Fruit fly (Drosophila melanogaster) whole organism, prepupa: ENCODE results near the gene eIF3e.

Source experiments
- Blimp-1 ChIP-seq: fragments of 200-800 bp; sonication (Bioruptor generic); optimal IDR thresholded peaks from 3 replicates; lab custom pipeline; 2017; ENCODE audit warnings: missing biosample characterization, missing genetic modification characterization, mild to moderate bottlenecking, moderate library complexity, missing genetic modification reagents
- CG10631 ChIP-seq: fragments of 200-800 bp; sonication (Bioruptor generic); optimal IDR thresholded peaks from 2 replicates; lab custom pipeline; 2016; ENCODE audit warnings: missing biosample characterization, missing genetic modification characterization
- CG10669 ChIP-seq: fragments of 200-800 bp; sonication (Bioruptor generic); optimal IDR thresholded peaks from 3 replicates; lab custom pipeline; 2018; ENCODE audit warnings: missing biosample characterization, mild to moderate bottlenecking, missing genetic modification characterization, moderate library complexity
- CG11294 ChIP-seq: fragments of 200-800 bp; sonication (Bioruptor generic); IDR thresholded peaks from 2 replicates; pipeline ENCODE4 v1.3.6; 2022; ENCODE audit warnings: missing biosample characterization, missing genetic modification characterization
- CG11762 ChIP-seq: fragments of 200-800 bp; sonication (Bioruptor generic); optimal IDR thresholded peaks from 3 replicates; lab custom pipeline; 2016; ENCODE audit warnings: missing biosample characterization, missing genetic modification characterization; ENCODE audit not compliant: insufficient read depth
- CG11902 ChIP-seq: fragments of 200-800 bp; sonication (Bioruptor generic); optimal IDR thresholded peaks from 3 replicates; lab custom pipeline; 2016; ENCODE audit warnings: missing biosample characterization, missing genetic modification characterization
- CG15336 ChIP-seq: fragments of 200-800 bp; sonication (Bioruptor generic); IDR thresholded peaks from 2 replicates; pipeline ENCODE4 v1.3.6; 2022; ENCODE audit warnings: missing biosample characterization, missing genetic modification characterization
- CG1621 ChIP-seq: fragments of 200-800 bp; sonication (Bioruptor generic); optimal IDR thresholded peaks from 3 replicates; lab custom pipeline; 2018; ENCODE audit warnings: missing biosample characterization, mild to moderate bottlenecking, missing genetic modification characterization
- CG16779 ChIP-seq: fragments of 200-800 bp; sonication (Bioruptor generic); optimal IDR thresholded peaks from 3 replicates; lab custom pipeline; 2017; ENCODE audit warnings: missing biosample characterization, mild to moderate bottlenecking, missing genetic modification characterization
- CG3032 ChIP-seq: fragments of 200-800 bp; optimal IDR thresholded peaks from 2 replicates; lab custom pipeline; 2019; ENCODE audit warnings: missing biosample characterization, mild to moderate bottlenecking, missing genetic modification characterization, moderate library complexity
- CG31627 ChIP-seq: fragments of 200-800 bp; sonication (Bioruptor generic); optimal IDR thresholded peaks from 3 replicates; lab custom pipeline; 2016; ENCODE audit warnings: missing biosample characterization, missing genetic modification characterization
- CG32006 ChIP-seq: fragments of 200-800 bp; sonication (Bioruptor generic); optimal IDR thresholded peaks from 3 replicates; lab custom pipeline; 2017; ENCODE audit warnings: missing biosample characterization, mild to moderate bottlenecking, missing genetic modification characterization
- CG34406 ChIP-seq: fragments of 200-800 bp; sonication (Bioruptor generic); optimal IDR thresholded peaks from 3 replicates; lab custom pipeline; 2016; ENCODE audit warnings: missing biosample characterization, missing genetic modification characterization
- CG3919 ChIP-seq: fragments of 200-800 bp; sonication (Bioruptor generic); optimal IDR thresholded peaks from 3 replicates; lab custom pipeline; 2016; ENCODE audit warnings: missing biosample characterization, missing genetic modification characterization
- CG4318 ChIP-seq: fragments of 200-800 bp; sonication (Bioruptor generic); optimal IDR thresholded peaks from 3 replicates; lab custom pipeline; 2017; ENCODE audit warnings: missing biosample characterization, mild to moderate bottlenecking, missing genetic modification characterization
- CG6163 ChIP-seq: fragments of 200-800 bp; sonication (Bioruptor generic); IDR thresholded peaks from 3 replicates; pipeline ENCODE4 v1.3.6; 2022; ENCODE audit warnings: missing biosample characterization, missing genetic modification characterization
- CG6276 ChIP-seq: fragments of 200-800 bp; sonication (Bioruptor generic); optimal IDR thresholded peaks from 2 replicates; lab custom pipeline; 2017; ENCODE audit warnings: missing biosample characterization, mild to moderate bottlenecking, missing genetic modification characterization
- CG6792 ChIP-seq: fragments of 200-800 bp; sonication (Bioruptor generic); optimal IDR thresholded peaks from 3 replicates; lab custom pipeline; 2016; ENCODE audit warnings: missing biosample characterization, missing genetic modification characterization
- CG6808 ChIP-seq: fragments of 200-800 bp; sonication (Bioruptor generic); optimal IDR thresholded peaks from 3 replicates; lab custom pipeline; 2017; ENCODE audit warnings: missing biosample characterization, missing genetic modification characterization, mild to moderate bottlenecking, moderate library complexity, missing genetic modification reagents
- CG6854 ChIP-seq: fragments of 200-800 bp; sonication (Bioruptor generic); optimal IDR thresholded peaks from 2 replicates; lab custom pipeline; 2017; ENCODE audit warnings: missing biosample characterization, mild to moderate bottlenecking, missing genetic modification characterization
- CG7368 ChIP-seq: fragments of 200-800 bp; sonication (Bioruptor generic); optimal IDR thresholded peaks from 3 replicates; lab custom pipeline; 2016; ENCODE audit warnings: missing biosample characterization, missing genetic modification characterization
- CG8119 ChIP-seq: fragments of 200-800 bp; sonication (Bioruptor generic); IDR thresholded peaks from 3 replicates; pipeline ENCODE4 v1.3.6; 2022; ENCODE audit warnings: missing biosample characterization, missing genetic modification characterization
- CG8319 ChIP-seq: fragments of 200-800 bp; sonication (Bioruptor generic); optimal IDR thresholded peaks from 3 replicates; lab custom pipeline; 2016; ENCODE audit warnings: missing biosample characterization, missing genetic modification characterization
- CG8632 ChIP-seq: fragments of 200-800 bp; sonication (Bioruptor generic); optimal IDR thresholded peaks from 3 replicates; lab custom pipeline; 2016; ENCODE audit warnings: missing biosample characterization, missing genetic modification characterization
- CG9139 ChIP-seq: fragments of 200-800 bp; sonication (Bioruptor generic); optimal IDR thresholded peaks from 3 replicates; lab custom pipeline; 2017; ENCODE audit warnings: missing biosample characterization, mild to moderate bottlenecking, missing genetic modification characterization
- Eip75B ChIP-seq: fragments of 200-800 bp; sonication (Bioruptor generic); optimal IDR thresholded peaks from 3 replicates; lab custom pipeline; 2016; ENCODE audit warnings: missing biosample characterization, missing genetic modification characterization
- Eip78C ChIP-seq: fragments of 200-800 bp; sonication (Bioruptor generic); peaks from one replicate; lab custom pipeline; 2016; ENCODE audit warnings: missing biosample characterization, missing genetic modification characterization
- Eip93F ChIP-seq: fragments of 200-800 bp; sonication (Bioruptor generic); optimal IDR thresholded peaks from 2 replicates; lab custom pipeline; 2016; ENCODE audit warnings: missing biosample characterization, mild to moderate bottlenecking, missing genetic modification characterization
- Ets21C ChIP-seq: fragments of 200-800 bp; sonication (Bioruptor generic); optimal IDR thresholded peaks from 3 replicates; lab custom pipeline; 2016; ENCODE audit warnings: missing biosample characterization, missing genetic modification characterization
- Gug ChIP-seq: fragments of 200-800 bp; sonication (Bioruptor generic); IDR thresholded peaks from 2 replicates; pipeline ENCODE4 v1.3.6; 2022; ENCODE audit warnings: missing biosample characterization, missing genetic modification characterization
- Hr38 ChIP-seq: sonication (Bioruptor generic); optimal IDR thresholded peaks from 2 replicates; lab custom pipeline; 2016; ENCODE audit warnings: missing biosample characterization, missing genetic modification characterization
- Hr4 ChIP-seq: fragments of 200-800 bp; sonication (Bioruptor generic); optimal IDR thresholded peaks from 3 replicates; lab custom pipeline; 2016; ENCODE audit warnings: missing biosample characterization, missing genetic modification characterization
- Lpt ChIP-seq: fragments of 200-800 bp; sonication (Bioruptor generic); optimal IDR thresholded peaks from 3 replicates; lab custom pipeline; 2016; ENCODE audit warnings: missing biosample characterization, missing genetic modification characterization
- Met ChIP-seq: fragments of 200-800 bp; sonication (Bioruptor generic); optimal IDR thresholded peaks from 3 replicates; lab custom pipeline; 2016; ENCODE audit warnings: missing biosample characterization, missing genetic modification characterization
- OdsH ChIP-seq: fragments of 200-800 bp; sonication (Bioruptor generic); optimal IDR thresholded peaks from 3 replicates; lab custom pipeline; 2016; ENCODE audit warnings: missing biosample characterization, missing genetic modification characterization
- Smox ChIP-seq: fragments of 200-800 bp; sonication (Bioruptor generic); optimal IDR thresholded peaks from 3 replicates; lab custom pipeline; 2016; ENCODE audit warnings: missing biosample characterization, missing genetic modification characterization
- Sox102F ChIP-seq: fragments of 200-800 bp; sonication (Bioruptor generic); optimal IDR thresholded peaks from 2 replicates; lab custom pipeline; 2016; ENCODE audit warnings: missing biosample characterization, mild to moderate bottlenecking, missing genetic modification characterization
- Sox14 ChIP-seq: fragments of 200-800 bp; sonication (Bioruptor generic); optimal IDR thresholded peaks from 3 replicates; lab custom pipeline; 2016; ENCODE audit warnings: missing biosample characterization, missing genetic modification characterization
- Sox15 ChIP-seq: fragments of 200-800 bp; sonication (Bioruptor generic); optimal IDR thresholded peaks from 3 replicates; lab custom pipeline; 2016; ENCODE audit warnings: missing biosample characterization, missing genetic modification characterization
- achi ChIP-seq: fragments of 200-800 bp; sonication (Bioruptor generic); optimal IDR thresholded peaks from 3 replicates; lab custom pipeline; 2016; ENCODE audit warnings: missing biosample characterization, missing genetic modification characterization
- cyc ChIP-seq: fragments of 200-800 bp; sonication (Bioruptor generic); optimal IDR thresholded peaks from 3 replicates; lab custom pipeline; 2016; ENCODE audit warnings: missing biosample characterization, missing genetic modification characterization
- dac ChIP-seq: fragments of 200-800 bp; sonication (Bioruptor generic); optimal IDR thresholded peaks from 2 replicates; lab custom pipeline; 2017; ENCODE audit warnings: missing biosample characterization, mild to moderate bottlenecking, missing genetic modification characterization
- dsx ChIP-seq: fragments of 200-800 bp; optimal IDR thresholded peaks from 3 replicates; lab custom pipeline; 2019; ENCODE audit warnings: missing biosample characterization, mild to moderate bottlenecking, missing genetic modification characterization, moderate library complexity; ENCODE audit not compliant: poor library complexity, severe bottlenecking
- eg ChIP-seq: fragments of 200-800 bp; sonication (Bioruptor generic); IDR thresholded peaks from 3 replicates; pipeline ENCODE4 v1.3.6; 2022; ENCODE audit warnings: missing biosample characterization, missing genetic modification characterization
- esn ChIP-seq: fragments of 200-800 bp; sonication (Bioruptor generic); optimal IDR thresholded peaks from 2 replicates; lab custom pipeline; 2016; ENCODE audit warnings: missing biosample characterization, mild to moderate bottlenecking, missing genetic modification characterization, moderate library complexity
- fkh ChIP-seq: fragments of 200-800 bp; sonication (Bioruptor generic); optimal IDR thresholded peaks from 3 replicates; lab custom pipeline; 2017; ENCODE audit warnings: missing biosample characterization, mild to moderate bottlenecking, missing genetic modification characterization, moderate library complexity
- pdm3 ChIP-seq: fragments of 200-800 bp; sonication (Bioruptor generic); optimal IDR thresholded peaks from 3 replicates; lab custom pipeline; 2016; ENCODE audit warnings: missing biosample characterization, missing genetic modification characterization
- salr ChIP-seq, 2 experiments: fragments of 200-800 bp; sonication (Bioruptor generic); optimal IDR thresholded peaks; 3 replicates each; lab custom pipeline; 2016 to 2018; ENCODE audit warnings: missing biosample characterization in 2 of 2, missing genetic modification characterization in 2 of 2, mild to moderate bottlenecking in 1 of 2
- spab ChIP-seq: fragments of 200-800 bp; sonication (Bioruptor generic); optimal IDR thresholded peaks from 2 replicates; lab custom pipeline; 2017; ENCODE audit warnings: missing biosample characterization, mild to moderate bottlenecking, missing genetic modification characterization, missing genetic modification reagents
- ss ChIP-seq, 2 experiments: fragments of 200-800 bp; sonication (Bioruptor generic); optimal IDR thresholded peaks; 2 replicates in 1 of 2; 3 replicates in 1 of 2; lab custom pipeline; 2017 to 2018; ENCODE audit warnings: mild to moderate bottlenecking in 2 of 2, missing biosample characterization in 2 of 2, missing genetic modification characterization in 2 of 2, moderate library complexity in 1 of 2
- topi ChIP-seq: fragments of 200-800 bp; sonication (Bioruptor generic); optimal IDR thresholded peaks from 3 replicates; lab custom pipeline; 2016; ENCODE audit warnings: missing biosample characterization, missing genetic modification characterization
- vri ChIP-seq: fragments of 200-800 bp; sonication (Bioruptor generic); optimal IDR thresholded peaks from 3 replicates; lab custom pipeline; 2016; ENCODE audit warnings: missing biosample characterization, mild to moderate bottlenecking, missing genetic modification characterization

Gene eIF3e

DNA sequence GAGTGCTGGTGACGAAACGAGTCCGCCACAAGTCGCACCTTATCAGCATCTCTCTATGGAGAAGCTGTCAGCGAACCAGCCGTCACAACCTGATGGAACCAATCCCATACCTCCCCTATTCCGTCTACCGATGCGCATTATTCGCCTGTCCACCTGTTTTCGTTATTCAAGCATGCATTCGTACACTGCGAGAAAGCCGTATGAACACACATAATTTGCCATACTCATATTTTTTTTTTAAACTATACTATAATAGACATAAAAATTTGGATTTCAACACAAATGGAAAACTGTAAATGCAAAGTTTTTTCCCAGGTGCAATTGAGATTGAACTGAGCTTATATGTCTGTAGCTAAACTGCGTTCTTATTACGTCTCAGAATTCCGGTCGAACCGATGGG is 9.9 kb upstream of the eIF3e start:
- no peak for TF ChIP-seq CG6854 (GFP tag; lab: Kevin White, UChicago)
- no peak for TF ChIP-seq Lpt (GFP tag; lab: Kevin White, UChicago)
- no peak for TF ChIP-seq topi (GFP tag; lab: Kevin White, UChicago)
- no peak for TF ChIP-seq CG7368 (GFP tag; lab: Kevin White, UChicago)
- peak; percentile 56 for TF ChIP-seq Gug (GFP tag; lab: Robert Waterston, UW)
- TF ChIP-seq CG32006, result no peak
- peak; percentile 9 for TF ChIP-seq CG11762
- no peak for TF ChIP-seq CG3919 (GFP tag; lab: Kevin White, UChicago)
- peak; percentile 73 for TF ChIP-seq CG6792 (GFP tag; lab: Kevin White, UChicago)
- peak; percentile 47 for TF ChIP-seq Ets21C (GFP tag; lab: Kevin White, UChicago)
- TF ChIP-seq CG34406 (GFP tag; lab: Kevin White, UChicago), result peak; percentile 77
- TF ChIP-seq CG10631, result peak; percentile 69
- peak; percentile 83 for TF ChIP-seq vri (GFP tag; lab: Kevin White, UChicago)
- TF ChIP-seq Blimp-1 (GFP tag; lab: Kevin White, UChicago), result peak; percentile 16
- TF ChIP-seq CG8119, result peak; percentile 78
- no peak for TF ChIP-seq CG6808 (GFP tag; lab: Kevin White, UChicago)
- TF ChIP-seq eg (GFP tag; lab: Robert Waterston, UW), result peak; percentile 71; the same call in 2 of the 3 replicates
- TF ChIP-seq Hr38 (GFP tag; lab: Kevin White, UChicago), result no peak
- TF ChIP-seq CG11294, result 0 out of 2 replicates have a peak, but pooled peaks have one; percentile 14
- TF ChIP-seq ss (GFP tag; optimal IDR thresholded peaks at IDR 0.05; lab: Kevin White, UChicago), result no peak
- peak; percentile 5 for TF ChIP-seq Eip93F
- TF ChIP-seq CG9139 (GFP tag; lab: Kevin White, UChicago), result no peak
- peak; percentile 44 for TF ChIP-seq Sox15 (GFP tag; lab: Kevin White, UChicago)
- TF ChIP-seq cyc (GFP tag; lab: Kevin White, UChicago), result peak; percentile 47
- TF ChIP-seq spab (GFP tag; lab: Kevin White, UChicago), result no peak
- TF ChIP-seq Smox, result no peak
- TF ChIP-seq CG10669 (GFP tag; lab: Kevin White, UChicago), result no peak
- peak; percentile 77 for TF ChIP-seq CG6163
- no peak for TF ChIP-seq CG1621 (tag; lab: Kevin White, UChicago)
- no peak for TF ChIP-seq achi (GFP tag; lab: Kevin White, UChicago)
- no peak for TF ChIP-seq fkh (GFP tag; lab: Kevin White, UChicago)
- TF ChIP-seq Hr4 (GFP tag; lab: Kevin White, UChicago), result peak; percentile 75
- peak; percentile 83 for TF ChIP-seq Met
- TF ChIP-seq CG31627 (GFP tag; lab: Kevin White, UChicago), result peak; percentile 71
- peak; percentile 71 for TF ChIP-seq CG8632 (GFP tag; lab: Kevin White, UChicago)
- TF ChIP-seq CG4318 (GFP tag; lab: Kevin White, UChicago), result no peak
- TF ChIP-seq OdsH (GFP tag; lab: Kevin White, UChicago), result no peak
- no peak for TF ChIP-seq Eip75B (GFP tag; lab: Kevin White, UChicago)
- TF ChIP-seq Sox14 (GFP tag; lab: Kevin White, UChicago), result peak; percentile 78
- TF ChIP-seq pdm3 (GFP tag; lab: Kevin White, UChicago), result peak; percentile 78
- peak; percentile 82 for TF ChIP-seq esn (GFP tag; lab: Kevin White, UChicago)
- no peak for TF ChIP-seq Eip78C
- TF ChIP-seq CG6276 (GFP tag; lab: Kevin White, UChicago), result no peak
- no peak for TF ChIP-seq dac (GFP tag; lab: Kevin White, UChicago)
- TF ChIP-seq CG16779, result peak; percentile 8
- TF ChIP-seq salr (GFP tag; optimal IDR thresholded peaks at IDR 0.05; lab: Kevin White, UChicago), result peak in 1 of 2 experiments; percentile 46
- TF ChIP-seq CG3032 (tag; lab: Kevin White, UChicago), result peak; percentile 33
- peak; percentile 81 for TF ChIP-seq CG15336 (GFP tag; lab: Robert Waterston, UW)
- TF ChIP-seq CG11902 (GFP tag; lab: Kevin White, UChicago), result peak; percentile 47
- peak; percentile 84 for TF ChIP-seq Sox102F (GFP tag; lab: Kevin White, UChicago)
- TF ChIP-seq dsx, result no peak
- TF ChIP-seq CG8319 (GFP tag; lab: Kevin White, UChicago), result peak; percentile 25
